Worm (Caenorhabditis elegans): ENCODE results near the gene Y53F4B.5.

- TF ChIP-seq unc-55 (GFP tag; optimal IDR thresholded peaks at IDR 0.05) = no peak
- TF ChIP-seq nhr-11 (tag; optimal IDR thresholded peaks at IDR 0.05) = no peak
- no peak for TF ChIP-seq R02D3.7 (tag; optimal IDR thresholded peaks at IDR 0.05)
- TF ChIP-seq ama-1 (optimal IDR thresholded peaks at IDR 0.05) = no peak
- no peak for TF ChIP-seq nhr-21 (tag; optimal IDR thresholded peaks at IDR 0.05)
- no peak for TF ChIP-seq skn-1 (tag; optimal IDR thresholded peaks at IDR 0.05)
- TF ChIP-seq ceh-82 (tag; optimal IDR thresholded peaks at IDR 0.05) = no peak
- TF ChIP-seq ceh-16 (tag; optimal IDR thresholded peaks at IDR 0.05) = no peak
- no peak for TF ChIP-seq crh-2 (tag; optimal IDR thresholded peaks at IDR 0.05)
- no peak for TF ChIP-seq ZK546.5 (tag; optimal IDR thresholded peaks at IDR 0.05)
- no peak for TF ChIP-seq aly-2 (tag; optimal IDR thresholded peaks at IDR 0.05)
- TF ChIP-seq nhr-23 (tag; optimal IDR thresholded peaks at IDR 0.05) = no peak
- no peak for TF ChIP-seq nhr-6 (tag; optimal IDR thresholded peaks at IDR 0.05)
Measured at ce11 chrII:14967084-14967483, 16.7 kb downstream of the Y53F4B.5 start.

All from whole organism, L2 larva.